Fruit fly (Drosophila melanogaster): Measurements from ENCODE around the gene CG32694.

DNA sequence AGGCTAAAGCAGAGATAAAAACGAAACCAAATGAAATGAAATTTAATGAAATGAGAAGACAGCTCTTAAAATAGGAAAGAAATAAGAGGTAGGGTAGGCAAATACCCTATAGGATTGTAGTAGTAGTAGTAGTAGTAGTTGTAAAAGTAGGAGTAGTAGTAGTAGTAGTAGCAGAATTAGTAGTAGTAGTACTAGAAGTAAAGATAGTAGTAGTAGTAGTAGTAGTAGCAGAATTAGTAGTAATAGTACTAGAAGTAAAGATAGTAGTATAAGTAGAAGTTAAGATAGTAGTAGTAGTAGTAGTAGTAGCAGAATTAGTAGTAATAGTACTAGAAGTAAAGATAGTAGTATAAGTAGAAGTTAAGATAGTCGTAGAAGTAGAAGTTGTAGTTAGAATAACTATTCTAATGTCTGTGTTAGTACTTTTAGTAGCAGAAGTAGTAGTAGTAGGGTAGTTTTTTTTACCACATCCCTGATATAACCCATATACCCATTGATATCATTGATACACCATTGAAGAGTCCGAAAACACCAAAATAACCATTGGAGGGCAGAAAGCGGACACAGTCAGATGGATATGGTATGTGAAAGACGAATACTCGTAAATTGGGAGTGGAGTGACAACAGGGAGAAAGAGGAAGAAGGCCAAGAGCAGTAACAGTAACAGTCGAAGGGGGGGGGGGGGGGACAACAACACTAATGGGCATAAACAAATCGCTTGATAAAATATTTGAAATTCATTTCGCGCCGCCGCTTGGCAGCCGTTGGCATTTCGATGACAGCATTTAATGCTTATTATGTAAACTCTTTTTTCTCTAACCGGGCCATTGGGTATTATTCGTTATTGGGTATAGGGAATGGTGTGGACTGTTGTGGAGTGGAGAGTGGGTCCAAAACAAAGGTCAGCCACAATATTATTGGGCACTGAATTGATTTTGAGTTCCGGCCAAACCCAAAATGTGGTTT lies 25.5 kb downstream of the CG32694 start:
- no peak for TF ChIP-seq psq (optimal IDR thresholded peaks at IDR 0.05)
- TF ChIP-seq h (optimal IDR thresholded peaks at IDR 0.05) = no peak
- TF ChIP-seq insv (optimal IDR thresholded peaks at IDR 0.05) = no peak
- no peak for TF ChIP-seq ttk (optimal IDR thresholded peaks at IDR 0.05)
- TF ChIP-seq Myc (optimal IDR thresholded peaks at IDR 0.05) = no peak
- TF ChIP-seq Sin3A (optimal IDR thresholded peaks at IDR 0.05) = no peak
